Worm (Caenorhabditis elegans) whole organism, L4/young adult: ENCODE results near the gene F58H1.3.

Experiments used
- W03F9.2 ChIP-seq: fragments of 150-350 bp; optimal IDR thresholded peaks from 2 replicates; lab custom pipeline; 2014; ENCODE audit warnings: missing biosample characterization, missing genetic modification characterization
- dao-5 ChIP-seq: sonication (generic microtip); optimal IDR thresholded peaks from 2 replicates; lab custom pipeline; 2016; ENCODE audit warnings: missing genotype, missing genetic modification characterization, moderate library complexity, missing compliant biosample characterization
- him-1 ChIP-seq: sonication (generic microtip); optimal IDR thresholded peaks from 2 replicates; lab custom pipeline; 2016; ENCODE audit warnings: missing genotype, missing genetic modification reagents, missing genetic modification characterization, missing compliant biosample characterization

DNA sequence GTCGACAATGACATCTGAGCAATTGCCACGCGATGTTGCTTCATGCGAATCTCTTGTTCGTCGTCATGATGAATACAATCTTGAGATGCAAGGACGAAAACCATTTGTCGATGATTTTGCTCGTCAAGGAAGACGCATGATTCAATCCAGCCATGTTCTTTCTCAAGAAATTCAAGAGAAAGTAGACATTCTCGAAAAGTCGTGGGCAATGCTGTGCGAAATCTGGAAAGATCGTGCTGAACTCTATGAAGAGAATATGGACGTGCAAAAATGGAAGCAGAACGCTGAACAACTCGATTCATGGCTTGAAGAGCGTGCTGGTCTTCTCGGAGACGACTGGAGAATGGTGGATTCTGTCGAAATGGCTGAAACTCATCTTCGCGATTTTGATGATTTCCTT lies 20.5 kb upstream of the F58H1.3 start:
- TF ChIP-seq W03F9.2 (tag; lab: Kevin White, UChicago) = no peak
- TF ChIP-seq him-1 (tag; lab: Kevin White, UChicago) = no peak
- no peak for TF ChIP-seq dao-5 (tag; lab: Kevin White, UChicago)
